Fruit fly (Drosophila melanogaster): ENCODE measurements around the gene PolZ2.

Gene PolZ2

DNA sequence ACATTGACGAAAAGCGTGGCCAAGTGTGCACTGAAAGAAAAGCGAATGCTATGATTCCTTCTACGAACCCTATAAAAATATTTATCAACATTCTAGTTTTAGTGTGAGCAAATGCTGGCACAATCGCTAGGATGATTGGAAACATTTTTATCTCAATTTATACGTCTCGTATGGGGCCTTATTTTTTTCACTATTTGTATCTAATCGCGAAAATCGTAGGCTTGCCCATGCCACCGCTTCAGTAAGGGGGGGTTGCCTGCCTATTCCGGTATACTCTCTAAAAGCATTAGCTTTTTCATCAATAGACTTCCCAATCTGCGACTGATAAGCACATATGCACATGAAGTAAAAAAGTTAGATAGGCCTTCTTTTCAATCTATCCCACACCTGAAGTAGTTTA, 23.1 kb upstream of the PolZ2 start (continued):
- TF ChIP-seq CG43689 (GFP tag; IDR thresholded peaks at IDR 0.05) (peak; percentile 53; the same call in 1 of the 2 replicates), NK7.1 (GFP tag; optimal IDR thresholded peaks at IDR 0.05) (peak; percentile 58), CG1832 (GFP tag; optimal IDR thresholded peaks at IDR 0.05) (no peak), E2f2 (GFP tag; IDR thresholded peaks at IDR 0.05) (peak; percentile 68), Hey (tag; optimal IDR thresholded peaks at IDR 0.05) (peak; percentile 91), caup (GFP tag; optimal IDR thresholded peaks at IDR 0.05; ENCODE audit: severe bottlenecking) (peak; percentile 85), CG12104 (GFP tag; optimal IDR thresholded peaks at IDR 0.05) (peak; percentile 24), CG9727 (GFP tag; optimal IDR thresholded peaks at IDR 0.05) (peak; percentile 77), Myb (GFP tag; optimal IDR thresholded peaks at IDR 0.05) (peak; percentile 55), slou (GFP tag; optimal IDR thresholded peaks at IDR 0.05) (peak; percentile 40), Mad (GFP tag; optimal IDR thresholded peaks at IDR 0.05) (peak; percentile 80), CG14667 (GFP tag; IDR thresholded peaks at IDR 0.05) (peak; percentile 81), ranshi (GFP tag; IDR thresholded peaks at IDR 0.05) (peak; percentile 86), CG32767 (GFP tag; IDR thresholded peaks at IDR 0.05) (peak; percentile 67; the same call in 1 of the 2 replicates), corto (GFP tag; optimal IDR thresholded peaks at IDR 0.05) (no peak), CG6813 (GFP tag; optimal IDR thresholded peaks at IDR 0.05) (peak; percentile 76), CG3163 (GFP tag; optimal IDR thresholded peaks at IDR 0.05) (peak; percentile 44), CG17359 (tag; optimal IDR thresholded peaks at IDR 0.05) (peak; percentile 90), zen2 (GFP tag; IDR thresholded peaks at IDR 0.05; ENCODE audit: partially characterized antibody) (no peak), knrl (GFP tag; IDR thresholded peaks at IDR 0.05; ENCODE audit: partially characterized antibody) (no peak), tll (GFP tag; optimal IDR thresholded peaks at IDR 0.05) (no peak), sug (tag; optimal IDR thresholded peaks at IDR 0.05) (peak; percentile 95), CG8290 (GFP tag; optimal IDR thresholded peaks at IDR 0.05) (no peak), CG8290 (tag; optimal IDR thresholded peaks at IDR 0.05) (peak in 1 of 2 experiments; percentile 84), CG2202 (tag; optimal IDR thresholded peaks at IDR 0.05) (no peak), CG12299 (tag; optimal IDR thresholded peaks at IDR 0.05) (peak; percentile 11), Sox100B (GFP tag; optimal IDR thresholded peaks at IDR 0.05) (peak; percentile 72), jing (GFP tag; optimal IDR thresholded peaks at IDR 0.05) (no peak), TFAM (GFP tag; optimal IDR thresholded peaks at IDR 0.05) (no peak), Fer2 (tag; optimal IDR thresholded peaks at IDR 0.05) (peak; percentile 2), ken (GFP tag; IDR thresholded peaks at IDR 0.05) (peak; percentile 92), pfk (GFP tag; optimal IDR thresholded peaks at IDR 0.05) (no peak), Sry-δ (GFP tag; optimal IDR thresholded peaks at IDR 0.05) (peak; percentile 27), Med (GFP tag) (peak; percentile 98), CG1233 (GFP tag; optimal IDR thresholded peaks at IDR 0.05) (peak; percentile 77), CG13296 (GFP tag; optimal IDR thresholded peaks at IDR 0.05) (peak; percentile 81), bigmax (GFP tag; optimal IDR thresholded peaks at IDR 0.05) (peak; percentile 16), vnd (GFP tag; IDR thresholded peaks at IDR 0.05; ENCODE audit: partially characterized antibody) (no peak), CG10431 (GFP tag; optimal IDR thresholded peaks at IDR 0.05) (no peak), CG11560 (tag; IDR thresholded peaks at IDR 0.05) (peak; percentile 55; the same call in 1 of the 3 replicates), salm (tag; optimal IDR thresholded peaks at IDR 0.05) (peak; percentile 73), CG14860 (GFP tag; IDR thresholded peaks at IDR 0.05; ENCODE audit: partially characterized antibody) (no peak), sens-2 (GFP tag; IDR thresholded peaks at IDR 0.05) (peak; percentile 77), CG15696 (tag; optimal IDR thresholded peaks at IDR 0.05) (no peak), CG12236 (GFP tag; optimal IDR thresholded peaks at IDR 0.05) (no peak), BtbVII (GFP tag; optimal IDR thresholded peaks at IDR 0.05) (peak; percentile 62)

Data from whole organism, embryonic.